Worm (Caenorhabditis elegans) whole organism, L3 larva: Measurements from ENCODE around the gene Y45G5AM.7.

Experiments
- R02D3.7 ChIP-seq: fragments of 150-350 bp; optimal IDR thresholded peaks from 2 replicates; lab custom pipeline; 2014; ENCODE audit warnings: missing biosample characterization, missing genetic modification characterization
- aly-2 ChIP-seq: fragments of 150-350 bp; optimal IDR thresholded peaks from 2 replicates; lab custom pipeline; 2014; ENCODE audit warnings: missing biosample characterization, missing genetic modification characterization
- ama-1 ChIP-seq: fragments of 150-350 bp; optimal IDR thresholded peaks from 2 replicates; lab custom pipeline; 2018
- ceh-16 ChIP-seq: sonication (generic microtip); optimal IDR thresholded peaks from 2 replicates; lab custom pipeline; 2017; ENCODE audit warnings: missing biosample characterization, missing genetic modification characterization
- ceh-28 ChIP-seq: fragments of 150-350 bp; optimal IDR thresholded peaks from 2 replicates; lab custom pipeline; 2014; ENCODE audit warnings: missing biosample characterization, missing genetic modification reagents, missing genetic modification characterization
- ceh-82 ChIP-seq: fragments of 150-350 bp; optimal IDR thresholded peaks from 2 replicates; lab custom pipeline; 2014; ENCODE audit warnings: missing biosample characterization, missing genetic modification characterization
- ceh-9 ChIP-seq: sonication (generic microtip); optimal IDR thresholded peaks from 2 replicates; lab custom pipeline; 2018; ENCODE audit warnings: missing biosample characterization, missing genetic modification characterization
- egl-27 ChIP-seq: sonication (generic microtip); optimal IDR thresholded peaks from 4 replicates; lab custom pipeline; 2017; ENCODE audit warnings: missing biosample characterization, missing genetic modification reagents, missing genetic modification characterization
- egl-5 ChIP-seq: fragments of 150-350 bp; optimal IDR thresholded peaks from 2 replicates; lab custom pipeline; 2017; ENCODE audit warnings: missing biosample characterization, missing genetic modification reagents, missing genetic modification characterization, inconsistent platforms
- elt-3 ChIP-seq, 3 experiments: fragments of 150-350 bp in 1 of 3; sonication (generic microtip) in 2 of 3; optimal IDR thresholded peaks; 2 replicates in 2 of 3; 4 replicates in 1 of 3; lab custom pipeline; 2014 to 2017; ENCODE audit warnings: missing biosample characterization in 3 of 3, missing genetic modification characterization in 3 of 3
- eor-1 ChIP-seq, 2 experiments: fragments of 150-350 bp; optimal IDR thresholded peaks; 2 replicates each; lab custom pipeline; 2014 to 2018; ENCODE audit warnings: missing biosample characterization in 2 of 2, missing genetic modification characterization in 2 of 2
- fkh-10 ChIP-seq: sonication (generic microtip); optimal IDR thresholded peaks from 2 replicates; lab custom pipeline; 2017; ENCODE audit warnings: missing biosample characterization, missing genetic modification reagents, missing genetic modification characterization
- fkh-2 ChIP-seq: fragments of 150-350 bp; optimal IDR thresholded peaks from 2 replicates; lab custom pipeline; 2014; ENCODE audit warnings: missing biosample characterization, missing genetic modification reagents, missing genetic modification characterization
- fos-1 ChIP-seq: fragments of 150-350 bp; optimal IDR thresholded peaks from 2 replicates; lab custom pipeline; 2014; ENCODE audit warnings: missing biosample characterization, missing genetic modification characterization
- hmg-11 ChIP-seq: sonication (generic microtip); optimal IDR thresholded peaks from 2 replicates; lab custom pipeline; 2016; ENCODE audit warnings: missing genetic modification characterization, missing compliant biosample characterization
- jun-1 ChIP-seq: fragments of 150-350 bp; optimal IDR thresholded peaks from 2 replicates; lab custom pipeline; 2014; ENCODE audit warnings: missing biosample characterization, missing genetic modification reagents, missing genetic modification characterization
- lin-15B ChIP-seq: fragments of 150-350 bp; optimal IDR thresholded peaks from 2 replicates; lab custom pipeline; 2014; ENCODE audit warnings: missing biosample characterization, missing genetic modification characterization
- lin-39 ChIP-seq: fragments of 150-350 bp; optimal IDR thresholded peaks from 2 replicates; lab custom pipeline; 2018; ENCODE audit warnings: missing biosample characterization, missing genetic modification reagents, missing genetic modification characterization
- lsy-12 ChIP-seq: sonication (generic microtip); optimal IDR thresholded peaks from 2 replicates; lab custom pipeline; 2016; ENCODE audit warnings: mild to moderate bottlenecking, missing genetic modification characterization, missing compliant biosample characterization
- nhr-11 ChIP-seq: fragments of 150-350 bp; optimal IDR thresholded peaks from 2 replicates; lab custom pipeline; 2014; ENCODE audit warnings: missing biosample characterization, missing genetic modification characterization
- nhr-12 ChIP-seq: fragments of 150-350 bp; optimal IDR thresholded peaks from 2 replicates; lab custom pipeline; 2014; ENCODE audit warnings: missing biosample characterization, missing genetic modification characterization
- nhr-23 ChIP-seq: fragments of 150-350 bp; optimal IDR thresholded peaks from 2 replicates; lab custom pipeline; 2014; ENCODE audit warnings: missing biosample characterization, missing genetic modification reagents, missing genetic modification characterization
- nhr-237 ChIP-seq: fragments of 150-350 bp; optimal IDR thresholded peaks from 2 replicates; lab custom pipeline; 2014; ENCODE audit warnings: missing biosample characterization, missing genetic modification characterization
- nhr-25 ChIP-seq: sonication (generic microtip); optimal IDR thresholded peaks from 2 replicates; lab custom pipeline; 2017; ENCODE audit warnings: missing biosample characterization, missing genetic modification characterization
- nhr-28 ChIP-seq: fragments of 150-350 bp; optimal IDR thresholded peaks from 2 replicates; lab custom pipeline; 2014; ENCODE audit warnings: missing biosample characterization, missing genetic modification characterization
- nhr-67 ChIP-seq: fragments of 150-350 bp; optimal IDR thresholded peaks from 2 replicates; lab custom pipeline; 2014; ENCODE audit warnings: missing biosample characterization, missing genetic modification characterization
- nhr-76 ChIP-seq: fragments of 150-350 bp; sonication (generic microtip); optimal IDR thresholded peaks from 5 replicates; lab custom pipeline; 2014; ENCODE audit warnings: missing biosample characterization, missing genetic modification characterization
- nhr-77 ChIP-seq: fragments of 150-350 bp; optimal IDR thresholded peaks from 2 replicates; lab custom pipeline; 2014; ENCODE audit warnings: missing biosample characterization, missing genetic modification characterization
- pha-4 ChIP-seq: fragments of 150-350 bp; optimal IDR thresholded peaks from 2 replicates; lab custom pipeline; 2014; ENCODE audit warnings: missing biosample characterization, missing genetic modification reagents, missing genetic modification characterization
- sea-2 ChIP-seq: fragments of 150-350 bp; sonication (generic microtip); optimal IDR thresholded peaks from 4 replicates; lab custom pipeline; 2014; ENCODE audit warnings: missing biosample characterization, missing genetic modification reagents, missing genetic modification characterization
- snpc-4 ChIP-seq: fragments of 150-350 bp; optimal IDR thresholded peaks from 2 replicates; lab custom pipeline; 2014; ENCODE audit warnings: missing biosample characterization, missing genetic modification characterization
- tbx-2 ChIP-seq: sonication (generic microtip); optimal IDR thresholded peaks from 2 replicates; lab custom pipeline; 2016; ENCODE audit warnings: mild to moderate bottlenecking, missing genetic modification characterization, missing compliant biosample characterization
- unc-39 ChIP-seq: sonication (generic microtip); optimal IDR thresholded peaks from 4 replicates; lab custom pipeline; 2017; ENCODE audit warnings: missing biosample characterization, missing genetic modification characterization
- zag-1 ChIP-seq: fragments of 150-350 bp; optimal IDR thresholded peaks from 2 replicates; lab custom pipeline; 2014; ENCODE audit warnings: missing biosample characterization, missing genetic modification characterization

Y45G5AM.7 gene

ce11 chrV:4129604-4130003, 40.4 kb downstream of the Y45G5AM.7 start, which contains the start of gene phat-4:
phat-4 (plus strand) TSS chrV:4129904.
- TF ChIP-seq ama-1 (lab: Kevin White, UChicago) (no peak), ceh-82 (tag; lab: Kevin White, UChicago) (no peak), aly-2 (no peak), fkh-10 (GFP tag; lab: Kevin White, UChicago) (no peak), nhr-77 (tag; lab: Kevin White, UChicago) (no peak), nhr-237 (tag; lab: Kevin White, UChicago) (no peak), snpc-4 (tag; lab: Kevin White, UChicago) (no peak), fkh-2 (tag; lab: Kevin White, UChicago) (no peak), lin-39 (tag; lab: Kevin White, UChicago) (no peak), fos-1 (tag; lab: Kevin White, UChicago) (no peak), R02D3.7 (tag; lab: Kevin White, UChicago) (no peak), nhr-25 (tag; lab: Kevin White, UChicago) (no peak), nhr-67 (tag; lab: Kevin White, UChicago) (no peak), tbx-2 (no peak), lin-15B (tag; lab: Kevin White, UChicago) (no peak), unc-39 (tag; lab: Kevin White, UChicago) (no peak), ceh-28 (no peak)
- TF ChIP-seq, all 47 proteins: peak for 0

- TF ChIP-seq ceh-28 (no peak), lin-15B (tag; lab: Kevin White, UChicago) (no peak), egl-27 (no peak), nhr-11 (no peak), aly-2 (no peak)
These were observed 42.6 kb downstream of the Y45G5AM.7 start, which contains the start of gene T05B4.13 for ce11 chrV:4127435-4127834. T05B4.13 (minus strand) TSS chrV:4127535.

ce11 chrV:4125552-4126084, 44.4 kb downstream of the Y45G5AM.7 start, which contains the start of gene T05B4.12:
T05B4.12 (minus strand) TSS chrV:4126034.
- TF ChIP-seq nhr-11, result no peak
- TF ChIP-seq nhr-77 (tag; lab: Kevin White, UChicago), result no peak
- no peak for TF ChIP-seq ceh-82 (tag; lab: Kevin White, UChicago)
- TF ChIP-seq nhr-237 (tag; lab: Kevin White, UChicago), result no peak
- TF ChIP-seq unc-39 (tag; lab: Kevin White, UChicago), result no peak
- TF ChIP-seq zag-1, result no peak
- no peak for TF ChIP-seq ceh-16 (tag; lab: Kevin White, UChicago)
- TF ChIP-seq snpc-4 (tag; lab: Kevin White, UChicago), result no peak
- no peak for TF ChIP-seq nhr-28 (tag; lab: Kevin White, UChicago)
- TF ChIP-seq aly-2, result no peak
- TF ChIP-seq pha-4, result no peak

- no peak for TF ChIP-seq pha-4
These were observed 47.6 kb downstream of the Y45G5AM.7 start, which contains the start of gene phat-5 for ce11 chrV:4122415-4122814. phat-5 (minus strand) TSS chrV:4122515.

- TF ChIP-seq lin-15B (tag; lab: Kevin White, UChicago), result no peak
- TF ChIP-seq nhr-76, result no peak
- no peak for TF ChIP-seq nhr-25 (tag; lab: Kevin White, UChicago)
- TF ChIP-seq ceh-16 (tag; lab: Kevin White, UChicago), result no peak
- TF ChIP-seq hmg-11 (tag; lab: Kevin White, UChicago), result no peak
- TF ChIP-seq egl-5 (tag; lab: Kevin White, UChicago), result no peak
- no peak for TF ChIP-seq ceh-82 (tag; lab: Kevin White, UChicago)
- TF ChIP-seq fkh-10 (GFP tag; lab: Kevin White, UChicago), result no peak
- no peak for TF ChIP-seq eor-1 (tag; optimal IDR thresholded peaks at IDR 0.05; lab: Kevin White, UChicago)
- TF ChIP-seq nhr-12 (tag; lab: Kevin White, UChicago), result no peak
- TF ChIP-seq lsy-12 (tag; lab: Kevin White, UChicago), result no peak
- TF ChIP-seq ceh-9 (tag; lab: Kevin White, UChicago), result no peak
- no peak for TF ChIP-seq nhr-23 (tag; lab: Kevin White, UChicago)
- no peak for TF ChIP-seq nhr-237 (tag; lab: Kevin White, UChicago)
- no peak for TF ChIP-seq R02D3.7 (tag; lab: Kevin White, UChicago)
- no peak for TF ChIP-seq sea-2 (GFP tag; lab: Kevin White, UChicago)
- no peak for TF ChIP-seq elt-3 (tag; optimal IDR thresholded peaks at IDR 0.05; lab: Kevin White, UChicago)
- TF ChIP-seq jun-1 (tag; lab: Kevin White, UChicago), result no peak
- no peak for TF ChIP-seq ama-1 (lab: Kevin White, UChicago)
These were observed 49.4 kb downstream of the Y45G5AM.7 start, which contains the start of gene T05B4.10 for ce11 chrV:4120629-4121028. T05B4.10 (minus strand) TSS chrV:4120729.
